Worm (Caenorhabditis elegans): ENCODE results near the gene Y17G9B.5.

Y17G9B.5 gene

DNA sequence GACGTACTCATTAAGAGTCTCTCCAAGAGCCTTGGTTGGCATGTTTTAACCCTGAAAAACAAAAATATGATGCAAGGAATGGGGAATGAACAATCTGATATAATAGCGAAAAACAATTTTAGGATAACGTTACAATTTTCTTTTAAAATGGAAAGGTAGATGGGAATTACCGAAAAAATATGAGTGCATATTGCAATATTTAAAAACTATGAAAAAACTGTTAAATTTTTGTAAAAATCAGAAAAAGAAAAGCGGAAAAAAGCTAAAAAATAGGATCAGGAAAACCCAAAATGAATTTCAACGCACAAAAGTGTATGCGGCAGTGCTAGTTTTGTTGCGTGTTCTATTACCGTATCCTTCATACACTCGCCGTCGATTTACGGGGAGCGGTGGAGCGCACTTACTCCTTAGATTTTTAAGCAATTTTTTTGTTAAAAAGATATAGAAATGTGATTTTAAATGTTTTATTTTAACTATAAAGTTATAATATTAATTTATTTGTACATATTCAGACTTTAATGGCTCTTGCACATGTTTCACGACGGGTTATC is at the start of gene Y17G9B.5, which contains the start of gene rpl-20:
Gene Y17G9B.5, plus strand, starts transcription at position 513 of the 551 bp plus-strand sequence.
Gene rpl-20, minus strand, starts transcription at position 51 of the 551 bp plus-strand sequence.
- TF ChIP-seq nhr-80 (tag; optimal IDR thresholded peaks at IDR 0.05) (peak; percentile 99), K11D2.4 (GFP tag; IDR thresholded peaks at IDR 0.05) (peak; percentile 100), nhr-90 (tag; optimal IDR thresholded peaks at IDR 0.05) (peak; percentile 93), zim-3 (tag; optimal IDR thresholded peaks at IDR 0.05) (peak; percentile 84), chd-7 (tag; optimal IDR thresholded peaks at IDR 0.05) (peak; percentile 99), snpc-4 (GFP tag; optimal IDR thresholded peaks at IDR 0.05) (peak; percentile 95), snpc-4 (tag; optimal IDR thresholded peaks at IDR 0.05) (peak; percentile 95 to 97 (median 96)), bed-2 (GFP tag; IDR thresholded peaks at IDR 0.05) (peak; percentile 94), snpc-3.4 (tag; optimal IDR thresholded peaks at IDR 0.05) (peak; percentile 98), madf-10 (tag; optimal IDR thresholded peaks at IDR 0.05) (peak; percentile 97), rcor-1 (GFP tag; IDR thresholded peaks at IDR 0.05) (peak; percentile 99), lir-1 (GFP tag; conservative IDR thresholded peaks at IDR 0.05) (peak; percentile 99), nfyb-1 (GFP tag; IDR thresholded peaks at IDR 0.05) (peak; percentile 99), unc-62 (GFP tag; optimal IDR thresholded peaks at IDR 0.05) (peak; percentile 32), ZK185.1 (tag; optimal IDR thresholded peaks at IDR 0.05; ENCODE audit: poor library complexity, severe bottlenecking) (peak; percentile 99), ztf-6 (GFP tag; IDR thresholded peaks at IDR 0.05) (peak; percentile 98), hrde-1 (tag; optimal IDR thresholded peaks at IDR 0.05; ENCODE audit: borderline replicate concordance) (peak; percentile 97), nhr-120 (GFP tag; IDR thresholded peaks at IDR 0.05) (peak; percentile 96), madf-6 (GFP tag; IDR thresholded peaks at IDR 0.05) (peak; percentile 99), lsl-1 (GFP tag; optimal IDR thresholded peaks at IDR 0.05) (peak; percentile 100), fkh-3 (tag; optimal IDR thresholded peaks at IDR 0.05) (peak; percentile 82), aptf-2 (GFP tag; conservative IDR thresholded peaks at IDR 0.05) (no peak; the same call in 1 of the 2 replicates), egl-18 (GFP tag; IDR thresholded peaks at IDR 0.05) (peak; percentile 98), rec-8 (tag; optimal IDR thresholded peaks at IDR 0.05) (peak; percentile 79 to 81), mes-4 (tag; optimal IDR thresholded peaks at IDR 0.05) (peak; percentile 88), F39B2.1 (GFP tag; IDR thresholded peaks at IDR 0.05) (peak; percentile 92), D2030.7 (GFP tag; IDR thresholded peaks at IDR 0.05) (peak; percentile 100), atf-7 (tag; optimal IDR thresholded peaks at IDR 0.05) (peak; percentile 99), B0019.2 (GFP tag; conservative IDR thresholded peaks at IDR 0.05) (peak; percentile 97), Y95B8A.8 (GFP tag; IDR thresholded peaks at IDR 0.05) (peak; percentile 100), cebp-2 (GFP tag; IDR thresholded peaks at IDR 0.05) (peak; percentile 98), dpl-1 (GFP tag; optimal IDR thresholded peaks at IDR 0.05) (peak; percentile 96), pbrm-1 (GFP tag; IDR thresholded peaks at IDR 0.05) (peak; percentile 100), T07F8.4 (tag; optimal IDR thresholded peaks at IDR 0.05) (peak; percentile 92), somi-1 (GFP tag; optimal IDR thresholded peaks at IDR 0.05) (peak; percentile 100), mel-28 (tag; optimal IDR thresholded peaks at IDR 0.05; ENCODE audit: borderline replicate concordance) (peak; percentile 90), pha-4 (tag; optimal IDR thresholded peaks at IDR 0.05) (peak; percentile 100), ztf-18 (tag; optimal IDR thresholded peaks at IDR 0.05) (peak; percentile 95), ama-1 (optimal IDR thresholded peaks at IDR 0.05) (peak; percentile 50), ama-1 (GFP tag; optimal IDR thresholded peaks at IDR 0.05) (peak; percentile 71 to 88), C06A6.2 (GFP tag; conservative IDR thresholded peaks at IDR 0.05) (peak; percentile 99), die-1 (tag; optimal IDR thresholded peaks at IDR 0.05) (peak; percentile 91), lin-54 (GFP tag; optimal IDR thresholded peaks at IDR 0.05) (peak; percentile 99), him-1 (tag; optimal IDR thresholded peaks at IDR 0.05) (peak; percentile 96), hlh-26 (GFP tag; conservative IDR thresholded peaks at IDR 0.05) (no peak), ets-4 (GFP tag; optimal IDR thresholded peaks at IDR 0.05) (peak; percentile 96), cebp-1 (GFP tag; IDR thresholded peaks at IDR 0.05) (peak; percentile 93), cebp-1 (tag; optimal IDR thresholded peaks at IDR 0.05) (peak; percentile 99), ceh-40 (GFP tag; IDR thresholded peaks at IDR 0.05) (peak; percentile 92)

Data from whole organism, young adult.